Worm (Caenorhabditis elegans) whole organism, L4/young adult: ENCODE data around the gene pxmp-4.

Experiments
- dao-5 ChIP-seq: sonication (generic microtip); optimal IDR thresholded peaks from 2 replicates; lab custom pipeline; 2016; ENCODE audit warnings: missing genotype, missing genetic modification characterization, moderate library complexity, missing compliant biosample characterization
- him-1 ChIP-seq: sonication (generic microtip); optimal IDR thresholded peaks from 2 replicates; lab custom pipeline; 2016; ENCODE audit warnings: missing genotype, missing genetic modification reagents, missing genetic modification characterization, missing compliant biosample characterization

ce11 chrIV:366406-366805 lies 29.4 kb upstream of the pxmp-4 start:
- TF ChIP-seq dao-5 (tag; lab: Kevin White, UChicago): no peak
- no peak for TF ChIP-seq him-1 (tag; lab: Kevin White, UChicago)
